Worm (Caenorhabditis elegans) whole organism, early embryonic: ENCODE data around the gene far-6.

Experiments
- B0310.2 ChIP-seq: sonication (generic microtip); optimal IDR thresholded peaks from 2 replicates; lab custom pipeline; 2016; ENCODE audit warnings: mild to moderate bottlenecking, missing genetic modification characterization, missing compliant biosample characterization
- F13C5.2 ChIP-seq: sonication (generic microtip); optimal IDR thresholded peaks from 2 replicates; lab custom pipeline; 2017; ENCODE audit warnings: mild to moderate bottlenecking, missing genetic modification characterization, inconsistent platforms, missing compliant biosample characterization
- aly-1 ChIP-seq: sonication (generic microtip); optimal IDR thresholded peaks from 2 replicates; lab custom pipeline; 2016; ENCODE audit warnings: missing genetic modification characterization, missing compliant biosample characterization
- ama-1 ChIP-seq: fragments of 150-350 bp; optimal IDR thresholded peaks from 2 replicates; lab custom pipeline; 2014
- ceh-36 ChIP-seq: sonication (generic microtip); optimal IDR thresholded peaks from 2 replicates; lab custom pipeline; 2016; ENCODE audit warnings: missing genetic modification characterization, inconsistent platforms, missing compliant biosample characterization
- ets-7 ChIP-seq: sonication (generic microtip); optimal IDR thresholded peaks from 2 replicates; lab custom pipeline; 2016; ENCODE audit warnings: missing genotype, missing genetic modification characterization, missing compliant biosample characterization
- flt-1 ChIP-seq: fragments of 200-800 bp; sonication (Bioruptor generic); IDR thresholded peaks from 2 replicates; pipeline ENCODE4 v1.3.6; 2022; ENCODE audit warnings: missing genetic modification characterization, missing compliant biosample characterization
- hmbx-1 ChIP-seq: sonication (generic microtip); optimal IDR thresholded peaks from 2 replicates; lab custom pipeline; 2016; ENCODE audit warnings: mild to moderate bottlenecking, missing genetic modification characterization, missing compliant biosample characterization
- hmg-4 ChIP-seq: fragments of 200-800 bp; sonication (Bioruptor generic); optimal IDR thresholded peaks from 2 replicates; lab custom pipeline; 2018; ENCODE audit warnings: mild to moderate bottlenecking, missing genetic modification characterization, missing compliant biosample characterization
- hnd-1 ChIP-seq: sonication (generic microtip); optimal IDR thresholded peaks from 2 replicates; lab custom pipeline; 2016; ENCODE audit warnings: missing genetic modification characterization, missing compliant biosample characterization
- scrt-1 ChIP-seq: fragments of 200-800 bp; sonication (Bioruptor generic); IDR thresholded peaks from 2 replicates; pipeline ENCODE4 v1.3.6; 2022; ENCODE audit warnings: missing genetic modification characterization, missing compliant biosample characterization
- tbx-11 ChIP-seq: fragments of 200-800 bp; sonication (Bioruptor generic); IDR thresholded peaks from 2 replicates; pipeline ENCODE4 v1.3.6; 2022; ENCODE audit warnings: missing genetic modification characterization, missing compliant biosample characterization
- tra-4 ChIP-seq: sonication (generic microtip); optimal IDR thresholded peaks from 2 replicates; lab custom pipeline; 2017; ENCODE audit warnings: missing genetic modification characterization, missing compliant biosample characterization

DNA sequence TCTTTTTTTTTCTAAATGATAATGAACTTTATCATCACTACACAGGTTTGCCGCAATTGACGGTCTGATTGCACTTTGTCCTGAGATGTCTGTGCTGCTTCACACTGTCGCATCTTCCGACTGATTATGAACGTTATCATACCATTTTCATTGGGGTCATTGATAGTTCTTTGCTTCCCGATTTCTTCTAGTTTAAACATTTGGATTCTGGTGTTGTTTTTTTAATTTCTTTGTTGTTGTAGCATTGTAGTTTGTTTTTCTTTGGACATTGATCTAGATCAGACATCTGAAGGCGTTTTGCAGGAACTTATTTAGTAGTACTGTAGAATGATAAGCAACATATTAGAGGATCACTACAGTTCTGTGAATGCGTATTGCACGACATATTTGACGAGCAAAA, 9.4 kb upstream of the far-6 start:
- no peak for TF ChIP-seq hmbx-1
- no peak for TF ChIP-seq ama-1
- no peak for TF ChIP-seq tbx-11 (GFP tag; lab: Robert Waterston, UW)
- no peak for TF ChIP-seq scrt-1 (GFP tag; lab: Robert Waterston, UW)
- TF ChIP-seq F13C5.2 = no peak
- no peak for TF ChIP-seq hnd-1 (tag; lab: Kevin White, UChicago)
- TF ChIP-seq hmg-4 (GFP tag; lab: Kevin White, UChicago) = no peak
- no peak for TF ChIP-seq aly-1 (tag; lab: Kevin White, UChicago)
- TF ChIP-seq B0310.2 (tag; lab: Kevin White, UChicago) = no peak
- TF ChIP-seq tra-4 (tag; lab: Kevin White, UChicago) = no peak
- no peak for TF ChIP-seq flt-1 (GFP tag; lab: Robert Waterston, UW)
- TF ChIP-seq ceh-36 (tag; lab: Kevin White, UChicago) = no peak
- TF ChIP-seq ets-7 = no peak
